Worm (Caenorhabditis elegans) whole organism, L2 larva: ENCODE data around the gene srw-67.

ENCODE experiments used
- C34F6.9 ChIP-seq: fragments of 150-350 bp; optimal IDR thresholded peaks from 2 replicates; lab custom pipeline; 2014; ENCODE audit warnings: missing biosample characterization, missing genetic modification characterization
- F13H6.1 ChIP-seq: sonication (generic microtip); optimal IDR thresholded peaks from 2 replicates; lab custom pipeline; 2016; ENCODE audit warnings: missing genetic modification characterization, missing compliant biosample characterization
- R02D3.7 ChIP-seq: fragments of 150-350 bp; optimal IDR thresholded peaks from 2 replicates; lab custom pipeline; 2014; ENCODE audit warnings: missing biosample characterization, missing genetic modification characterization
- alr-1 ChIP-seq: fragments of 150-350 bp; optimal IDR thresholded peaks from 2 replicates; lab custom pipeline; 2014; ENCODE audit warnings: missing biosample characterization, missing genetic modification characterization
- ama-1 ChIP-seq: fragments of 150-350 bp; optimal IDR thresholded peaks from 2 replicates; lab custom pipeline; 2018; ENCODE audit warnings: inconsistent platforms
- blmp-1 ChIP-seq: sonication (generic microtip); optimal IDR thresholded peaks from 2 replicates; lab custom pipeline; 2017; ENCODE audit warnings: missing genetic modification characterization, mild to moderate bottlenecking, missing compliant biosample characterization, antibody characterized with exemption, moderate library complexity; ENCODE audit not compliant: insufficient read depth
- ceh-16 ChIP-seq: fragments of 150-350 bp; optimal IDR thresholded peaks from 2 replicates; lab custom pipeline; 2014; ENCODE audit warnings: missing biosample characterization, missing genetic modification characterization
- ceh-82 ChIP-seq: fragments of 150-350 bp; optimal IDR thresholded peaks from 2 replicates; lab custom pipeline; 2014; ENCODE audit warnings: missing biosample characterization, missing genetic modification characterization
- crh-2 ChIP-seq: sonication (generic microtip); optimal IDR thresholded peaks from 2 replicates; lab custom pipeline; 2017; ENCODE audit warnings: missing biosample characterization, missing genetic modification characterization
- dmd-4 ChIP-seq: sonication (generic microtip); optimal IDR thresholded peaks from 2 replicates; lab custom pipeline; 2017; ENCODE audit warnings: missing biosample characterization, missing genetic modification characterization
- egl-27 ChIP-seq: sonication (generic microtip); optimal IDR thresholded peaks from 3 replicates; lab custom pipeline; 2017; ENCODE audit warnings: missing biosample characterization, missing genetic modification reagents, missing genetic modification characterization
- elt-1 ChIP-seq: fragments of 150-350 bp; optimal IDR thresholded peaks from 2 replicates; lab custom pipeline; 2014; ENCODE audit warnings: missing biosample characterization, missing genetic modification characterization
- elt-3 ChIP-seq: sonication (generic microtip); optimal IDR thresholded peaks from 2 replicates; lab custom pipeline; 2017; ENCODE audit warnings: missing biosample characterization, missing genetic modification characterization
- gmeb-1 ChIP-seq: fragments of 150-350 bp; optimal IDR thresholded peaks from 2 replicates; lab custom pipeline; 2014; ENCODE audit warnings: missing biosample characterization, missing genetic modification characterization
- lin-11 ChIP-seq: fragments of 150-350 bp; sonication (generic microtip); optimal IDR thresholded peaks from 2 replicates; lab custom pipeline; 2014; ENCODE audit warnings: missing biosample characterization, missing genetic modification characterization, inconsistent platforms, mixed read lengths
- lin-39 ChIP-seq: fragments of 150-350 bp; optimal IDR thresholded peaks from 2 replicates; lab custom pipeline; 2014; ENCODE audit warnings: missing biosample characterization, missing genetic modification reagents, missing genetic modification characterization
- mab-5 ChIP-seq: fragments of 150-350 bp; optimal IDR thresholded peaks from 2 replicates; lab custom pipeline; 2014; ENCODE audit warnings: missing biosample characterization, missing genetic modification characterization
- mbf-1 ChIP-seq: sonication (generic microtip); optimal IDR thresholded peaks from 2 replicates; lab custom pipeline; 2017; ENCODE audit warnings: missing biosample characterization, missing genetic modification characterization
- mdl-1 ChIP-seq, 2 experiments: fragments of 150-350 bp in 1 of 2; sonication (generic microtip) in 1 of 2; optimal IDR thresholded peaks; 2 replicates each; lab custom pipeline; 2017; ENCODE audit warnings: missing biosample characterization in 2 of 2, missing genetic modification characterization in 2 of 2
- nhr-11 ChIP-seq: fragments of 150-350 bp; optimal IDR thresholded peaks from 2 replicates; lab custom pipeline; 2014; ENCODE audit warnings: missing biosample characterization, missing genetic modification characterization
- nhr-12 ChIP-seq: fragments of 150-350 bp; optimal IDR thresholded peaks from 2 replicates; lab custom pipeline; 2014; ENCODE audit warnings: missing biosample characterization, missing genetic modification characterization
- nhr-129 ChIP-seq: fragments of 150-350 bp; optimal IDR thresholded peaks from 2 replicates; lab custom pipeline; 2014; ENCODE audit warnings: missing biosample characterization, missing genetic modification characterization
- nhr-21 ChIP-seq: fragments of 150-350 bp; optimal IDR thresholded peaks from 2 replicates; lab custom pipeline; 2014; ENCODE audit warnings: missing biosample characterization, missing genetic modification characterization
- nhr-23 ChIP-seq: fragments of 150-350 bp; optimal IDR thresholded peaks from 2 replicates; lab custom pipeline; 2014; ENCODE audit warnings: missing biosample characterization, missing genetic modification reagents, missing genetic modification characterization
- nhr-237 ChIP-seq: fragments of 150-350 bp; optimal IDR thresholded peaks from 2 replicates; lab custom pipeline; 2014; ENCODE audit warnings: missing biosample characterization, missing genetic modification characterization
- nhr-25 ChIP-seq: fragments of 150-350 bp; sonication (generic microtip); optimal IDR thresholded peaks from 3 replicates; lab custom pipeline; 2014; ENCODE audit warnings: missing biosample characterization, missing genetic modification characterization
- nhr-6 ChIP-seq: fragments of 150-350 bp; optimal IDR thresholded peaks from 2 replicates; lab custom pipeline; 2014; ENCODE audit warnings: missing biosample characterization, missing genetic modification characterization
- nhr-77 ChIP-seq: fragments of 150-350 bp; optimal IDR thresholded peaks from 2 replicates; lab custom pipeline; 2014; ENCODE audit warnings: missing biosample characterization, missing genetic modification characterization
- peb-1 ChIP-seq: fragments of 150-350 bp; optimal IDR thresholded peaks from 2 replicates; lab custom pipeline; 2014; ENCODE audit warnings: missing biosample characterization, missing genetic modification characterization
- sem-4 ChIP-seq: fragments of 150-350 bp; optimal IDR thresholded peaks from 2 replicates; lab custom pipeline; 2014; ENCODE audit warnings: missing biosample characterization, missing genetic modification reagents, missing genetic modification characterization
- sma-3 ChIP-seq: sonication (generic microtip); optimal IDR thresholded peaks from 2 replicates; lab custom pipeline; 2016; ENCODE audit warnings: missing genetic modification reagents, missing genetic modification characterization, missing compliant biosample characterization
- sma-9 ChIP-seq, 2 experiments: fragments of 150-350 bp in 1 of 2; sonication (generic microtip) in 1 of 2; optimal IDR thresholded peaks; 2 replicates each; lab custom pipeline; 2014 to 2016; ENCODE audit warnings: missing genetic modification characterization in 2 of 2, mild to moderate bottlenecking in 1 of 2, missing biosample characterization in 1 of 2, missing compliant biosample characterization in 1 of 2, missing genetic modification reagents in 1 of 2, moderate library complexity in 1 of 2
- snpc-4 ChIP-seq: fragments of 150-350 bp; optimal IDR thresholded peaks from 2 replicates; lab custom pipeline; 2014; ENCODE audit warnings: missing biosample characterization, missing genetic modification characterization
- unc-39 ChIP-seq: fragments of 150-350 bp; optimal IDR thresholded peaks from 2 replicates; lab custom pipeline; 2014; ENCODE audit warnings: missing biosample characterization, missing genetic modification characterization
- unc-55 ChIP-seq: fragments of 150-350 bp; sonication (generic microtip); optimal IDR thresholded peaks from 3 replicates; lab custom pipeline; 2014; ENCODE audit warnings: missing biosample characterization, missing genetic modification reagents, missing genetic modification characterization
- unc-62 ChIP-seq: fragments of 150-350 bp; optimal IDR thresholded peaks from 2 replicates; lab custom pipeline; 2014; ENCODE audit warnings: missing biosample characterization, missing genetic modification reagents, missing genetic modification characterization
- ztf-4 ChIP-seq: fragments of 150-350 bp; optimal IDR thresholded peaks from 2 replicates; lab custom pipeline; 2014; ENCODE audit warnings: missing biosample characterization, missing genetic modification characterization

srw-67 gene

ce11 chrV:7426594-7426993 lies 9.1 kb downstream of the srw-67 start, which contains the start of gene srw-68:
Gene srw-68 (minus strand): TSS chrV:7426694.
- no peak for TF ChIP-seq nhr-237 (tag; lab: Kevin White, UChicago)
- no peak for TF ChIP-seq ceh-16 (tag; lab: Kevin White, UChicago)
- no peak for TF ChIP-seq unc-39
- TF ChIP-seq nhr-77 (tag; lab: Kevin White, UChicago), result no peak
- no peak for TF ChIP-seq nhr-129 (tag; lab: Kevin White, UChicago)
- TF ChIP-seq mbf-1, result no peak
- TF ChIP-seq ceh-82 (tag; lab: Kevin White, UChicago), result no peak
- no peak for TF ChIP-seq mdl-1 (tag; optimal IDR thresholded peaks at IDR 0.05; lab: Kevin White, UChicago)
- no peak for TF ChIP-seq nhr-6 (tag; lab: Kevin White, UChicago)
- no peak for TF ChIP-seq F13H6.1

ce11 chrV:7428880-7429279 lies 11.4 kb downstream of the srw-67 start, which contains the start of gene srw-69:
Gene srw-69 (minus strand): TSS chrV:7428980.
- TF ChIP-seq nhr-12 (no peak), ceh-82 (tag; lab: Kevin White, UChicago) (no peak), mbf-1 (no peak), peb-1 (no peak), elt-3 (tag; lab: Kevin White, UChicago) (no peak), blmp-1 (tag; lab: Kevin White, UChicago) (no peak), nhr-25 (tag; lab: Kevin White, UChicago) (no peak), sma-9 (GFP tag; optimal IDR thresholded peaks at IDR 0.05; lab: Kevin White, UChicago) (no peak), sma-9 (tag; optimal IDR thresholded peaks at IDR 0.05; lab: Kevin White, UChicago) (no peak), unc-62 (GFP tag; lab: Kevin White, UChicago) (no peak), mdl-1 (tag; optimal IDR thresholded peaks at IDR 0.05; lab: Kevin White, UChicago) (no peak), nhr-6 (tag; lab: Kevin White, UChicago) (no peak), crh-2 (tag; lab: Kevin White, UChicago) (no peak), unc-39 (no peak), C34F6.9 (tag; lab: Kevin White, UChicago) (no peak), nhr-23 (tag; lab: Kevin White, UChicago) (no peak), sma-3 (GFP tag; lab: Kevin White, UChicago) (no peak)

ce11 chrV:7431016-7431415 lies 13.6 kb downstream of the srw-67 start, which contains the start of gene srw-71:
Gene srw-71 (minus strand): TSS chrV:7431116.
- TF ChIP-seq elt-1 (tag; lab: Kevin White, UChicago), result no peak
- TF ChIP-seq nhr-6 (tag; lab: Kevin White, UChicago), result no peak
- TF ChIP-seq nhr-23 (tag; lab: Kevin White, UChicago), result no peak
- no peak for TF ChIP-seq egl-27 (tag; lab: Kevin White, UChicago)
- no peak for TF ChIP-seq snpc-4 (tag; lab: Kevin White, UChicago)
- no peak for TF ChIP-seq nhr-129 (tag; lab: Kevin White, UChicago)
- no peak for TF ChIP-seq dmd-4 (tag; lab: Kevin White, UChicago)
- TF ChIP-seq unc-62 (GFP tag; lab: Kevin White, UChicago), result no peak
- TF ChIP-seq unc-55 (GFP tag; lab: Kevin White, UChicago), result no peak
- no peak for TF ChIP-seq gmeb-1 (tag; lab: Kevin White, UChicago)
- TF ChIP-seq sem-4 (tag; lab: Kevin White, UChicago), result no peak

ce11 chrV:7432441-7433146 lies 15.1 kb downstream of the srw-67 start:
- TF ChIP-seq unc-62 (GFP tag; lab: Kevin White, UChicago) (no peak), nhr-129 (tag; lab: Kevin White, UChicago) (peak; percentile 10), lin-11 (tag; lab: Kevin White, UChicago) (no peak), R02D3.7 (tag; lab: Kevin White, UChicago) (no peak), sem-4 (tag; lab: Kevin White, UChicago) (no peak), elt-3 (tag; lab: Kevin White, UChicago) (no peak), F13H6.1 (no peak), unc-39 (no peak), elt-1 (tag; lab: Kevin White, UChicago) (no peak), ama-1 (peak; percentile 82), C34F6.9 (tag; lab: Kevin White, UChicago) (no peak), nhr-11 (no peak), unc-55 (GFP tag; lab: Kevin White, UChicago) (no peak), ztf-4 (tag; lab: Kevin White, UChicago) (peak; percentile 45), alr-1 (no peak), lin-39 (tag; lab: Kevin White, UChicago) (no peak), mdl-1 (tag; optimal IDR thresholded peaks at IDR 0.05; lab: Kevin White, UChicago) (no peak), sma-9 (GFP tag; optimal IDR thresholded peaks at IDR 0.05; lab: Kevin White, UChicago) (no peak), sma-9 (tag; optimal IDR thresholded peaks at IDR 0.05; lab: Kevin White, UChicago) (no peak), mab-5 (tag; lab: Kevin White, UChicago) (no peak), nhr-21 (tag; lab: Kevin White, UChicago) (peak; percentile 33), blmp-1 (tag; lab: Kevin White, UChicago) (no peak), nhr-23 (tag; lab: Kevin White, UChicago) (no peak), ceh-82 (tag; lab: Kevin White, UChicago) (no peak), sma-3 (GFP tag; lab: Kevin White, UChicago) (no peak)
